Worm (Caenorhabditis elegans): ENCODE measurements around the gene M01H9.5.

The M01H9.5 gene

DNA sequence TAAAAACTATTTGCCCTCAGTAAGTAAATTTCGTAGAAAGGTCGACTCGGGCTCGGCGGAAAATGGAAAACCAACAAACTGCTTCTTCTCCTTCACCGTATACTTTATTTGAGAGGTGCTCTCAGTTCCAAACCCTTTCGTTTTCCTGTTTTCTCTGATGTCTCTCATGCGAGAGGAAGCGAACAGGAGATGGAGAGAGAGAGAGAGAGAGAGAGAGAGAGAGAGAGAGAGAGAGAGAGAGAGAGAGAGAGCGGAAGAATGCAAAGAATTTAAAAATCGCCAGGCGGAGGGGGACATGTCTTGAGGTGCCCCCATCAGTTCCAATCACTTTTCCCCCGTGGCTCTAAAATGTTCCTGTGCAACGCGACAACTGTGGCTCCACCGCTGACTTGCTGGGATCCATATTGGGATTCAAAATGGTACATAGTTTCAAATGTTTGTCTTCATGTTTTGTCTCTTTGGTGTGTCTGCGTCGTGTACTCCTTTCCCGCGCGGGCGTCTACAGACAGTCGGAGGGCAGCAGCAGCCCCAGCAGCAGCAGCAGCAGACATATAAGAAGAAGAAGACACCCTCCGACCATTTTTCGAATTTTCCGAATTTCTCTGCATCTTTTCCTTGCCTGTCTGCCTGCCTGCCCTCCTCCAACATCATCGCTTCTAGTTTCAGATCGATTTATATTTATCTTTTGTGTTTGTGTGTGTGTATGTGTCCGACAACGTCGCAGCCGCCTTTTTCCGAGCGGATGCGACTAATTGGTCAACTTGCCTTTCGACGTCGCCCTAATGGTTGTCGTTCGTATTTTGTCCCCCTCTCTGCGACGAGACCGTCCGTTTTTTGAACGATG lies 10.7 kb upstream of the M01H9.5 start, which contains the start of gene R08C7.11 (continued):
- TF ChIP-seq hlh-17 (GFP tag; optimal IDR thresholded peaks at IDR 0.05; ENCODE audit: borderline replicate concordance): no peak
- TF ChIP-seq tbx-2 (tag; optimal IDR thresholded peaks at IDR 0.05): no peak
- peak; percentile 17 for TF ChIP-seq nhr-77 (tag; optimal IDR thresholded peaks at IDR 0.05)
- TF ChIP-seq dpl-1 (GFP tag; optimal IDR thresholded peaks at IDR 0.05): peak; percentile 2 to 16 (median 14)
- no peak for TF ChIP-seq mab-9 (GFP tag; IDR thresholded peaks at IDR 0.05)
- TF ChIP-seq zag-1 (tag; optimal IDR thresholded peaks at IDR 0.05): no peak

ce11 chrIV:4456658-4457057 lies 8.6 kb upstream of the M01H9.5 start:
- TF ChIP-seq nhr-85 (tag): no peak

DNA sequence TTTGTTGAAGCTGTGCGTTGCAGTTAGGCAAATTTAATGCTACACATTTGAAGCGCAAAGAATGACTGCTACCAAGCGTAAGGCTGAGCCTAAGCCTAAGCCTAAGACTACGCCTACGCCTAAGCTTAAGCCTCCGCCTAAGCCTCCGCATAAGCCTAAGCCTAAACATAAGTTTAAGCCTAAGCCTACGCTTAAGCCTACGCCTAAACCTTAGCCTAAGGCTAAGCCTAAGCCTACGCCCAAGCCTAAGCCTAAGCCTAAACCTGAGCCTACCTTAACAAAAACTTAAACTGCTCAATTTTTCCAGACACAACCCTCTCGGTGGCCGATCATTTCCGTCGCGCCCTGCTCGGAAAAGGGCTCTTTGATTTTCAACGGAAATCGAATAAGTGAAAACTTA lies 5.9 kb upstream of the M01H9.5 start:
- TF ChIP-seq swsn-7 (tag; optimal IDR thresholded peaks at IDR 0.05): no peak
- TF ChIP-seq efl-1 (optimal IDR thresholded peaks at IDR 0.05): no peak
- TF ChIP-seq efl-1 (GFP tag; optimal IDR thresholded peaks at IDR 0.05 in 1 of 2): peak in 1 of 2 experiments; percentile 87
- peak; percentile 27 for TF ChIP-seq nhr-85 (tag)
- no peak for TF ChIP-seq ztf-4 (tag; optimal IDR thresholded peaks at IDR 0.05)

- TF ChIP-seq vab-15 (tag; optimal IDR thresholded peaks at IDR 0.05) (no peak), elt-2 (tag; optimal IDR thresholded peaks at IDR 0.05) (no peak)
Measured at ce11 chrIV:4463132-4463531, 2.2 kb upstream of the M01H9.5 start, which contains the start of gene M01H9.2. TSS of gene M01H9.2 (minus strand) at chrIV:4463232.

ce11 chrIV:4468046-4468727 lies 2.9 kb downstream of the M01H9.5 start:
- TF ChIP-seq tlp-1 (tag; optimal IDR thresholded peaks at IDR 0.05) (no peak), lin-14 (GFP tag; optimal IDR thresholded peaks at IDR 0.05) (peak; percentile 38), lin-35 (GFP tag; optimal IDR thresholded peaks at IDR 0.05) (peak in 1 of 2 experiments; percentile 27), fkh-8 (tag; optimal IDR thresholded peaks at IDR 0.05) (peak; percentile 24), ceh-82 (tag; optimal IDR thresholded peaks at IDR 0.05) (no peak), irx-1 (tag; optimal IDR thresholded peaks at IDR 0.05) (no peak), egl-27 (tag; optimal IDR thresholded peaks at IDR 0.05) (no peak), nhr-90 (tag; optimal IDR thresholded peaks at IDR 0.05; ENCODE audit: poor library complexity) (peak; percentile 56), blmp-1 (tag; optimal IDR thresholded peaks at IDR 0.05) (no peak), efl-1 (optimal IDR thresholded peaks at IDR 0.05) (peak in 1 of 2 experiments; percentile 17), efl-1 (GFP tag; optimal IDR thresholded peaks at IDR 0.05 in 1 of 2) (peak in 1 of 2 experiments; percentile 91), nhr-11 (tag; optimal IDR thresholded peaks at IDR 0.05) (no peak), nhr-84 (tag; optimal IDR thresholded peaks at IDR 0.05) (no peak), ceh-90 (tag; optimal IDR thresholded peaks at IDR 0.05) (no peak), fos-1 (tag; optimal IDR thresholded peaks at IDR 0.05) (no peak), fkh-4 (tag; optimal IDR thresholded peaks at IDR 0.05; ENCODE audit: borderline replicate concordance) (no peak), ceh-8 (GFP tag; optimal IDR thresholded peaks at IDR 0.05) (peak; percentile 7), mef-2 (tag; optimal IDR thresholded peaks at IDR 0.05) (no peak), C16A3.4 (tag; optimal IDR thresholded peaks at IDR 0.05) (peak; percentile 1), ztf-4 (tag; optimal IDR thresholded peaks at IDR 0.05) (peak; percentile 39), zip-4 (GFP tag; optimal IDR thresholded peaks at IDR 0.05) (no peak), swsn-7 (tag; optimal IDR thresholded peaks at IDR 0.05) (peak; percentile 19), tbx-2 (tag; optimal IDR thresholded peaks at IDR 0.05) (peak; percentile 17), nhr-12 (tag; optimal IDR thresholded peaks at IDR 0.05) (no peak), nhr-47 (tag; optimal IDR thresholded peaks at IDR 0.05) (peak; percentile 33), nhr-19 (GFP tag; conservative IDR thresholded peaks at IDR 0.05) (peak; percentile 29), ama-1 (optimal IDR thresholded peaks at IDR 0.05) (peak; percentile 95), snu-23 (GFP tag; optimal IDR thresholded peaks at IDR 0.05) (peak; percentile 46), nhr-85 (tag) (peak; percentile 50), dsc-1 (tag; optimal IDR thresholded peaks at IDR 0.05) (no peak), elt-2 (tag; optimal IDR thresholded peaks at IDR 0.05) (peak; percentile 30), C34B4.2 (tag; optimal IDR thresholded peaks at IDR 0.05) (no peak), ztf-11 (tag; optimal IDR thresholded peaks at IDR 0.05) (peak in 1 of 2 experiments; percentile 11), ceh-88 (GFP tag; IDR thresholded peaks at IDR 0.05) (0 out of 2 replicates have a peak, but pooled peaks have one; percentile 51), aly-2 (tag; optimal IDR thresholded peaks at IDR 0.05) (no peak)

All from whole organism, L1 larva.